Fruit fly (Drosophila melanogaster) whole organism: ENCODE data around the gene gig.

ENCODE experiments used
- CG8478 ChIP-seq: fragments of >200 bp; optimal IDR thresholded peaks from 2 replicates; lab custom pipeline; 2018; ENCODE audit warnings: inconsistent platforms
- Dll ChIP-seq: fragments of >200 bp; optimal IDR thresholded peaks from 2 replicates; lab custom pipeline; 2017
- EcR ChIP-seq, 2 experiments: fragments of >200 bp; optimal IDR thresholded peaks; 2 replicates each; lab custom pipeline; 2017; ENCODE audit warnings: missing biosample characterization in 2 of 2, missing genetic modification characterization in 2 of 2, missing genetic modification reagents in 2 of 2
- pan ChIP-seq: fragments of >200 bp; optimal IDR thresholded peaks from 2 replicates; lab custom pipeline; 2017
- psq ChIP-seq: fragments of >200 bp; optimal IDR thresholded peaks from 2 replicates; lab custom pipeline; 2017
- usp ChIP-seq: fragments of >200 bp; optimal IDR thresholded peaks from 2 replicates; lab custom pipeline; 2017; ENCODE audit warnings: missing biosample characterization, missing genetic modification characterization, mixed read lengths

- TF ChIP-seq EcR (GFP tag; optimal IDR thresholded peaks at IDR 0.05; lab: Kevin White, UChicago): no peak
- no peak for TF ChIP-seq pan (lab: Kevin White, UChicago)
- no peak for TF ChIP-seq CG8478 (lab: Kevin White, UChicago)
- no peak for TF ChIP-seq Dll (lab: Kevin White, UChicago)
- no peak for TF ChIP-seq usp
- no peak for TF ChIP-seq psq
Observed at dm6 chr3L:20133168-20133567, 4.2 kb downstream of the gig start, which contains the start of gene CG7335.
